Worm (Caenorhabditis elegans) whole organism, L3 larva: ENCODE data around the gene C25G4.7.

Source experiments
- ZK546.5 ChIP-seq: sonication (generic microtip); optimal IDR thresholded peaks from 2 replicates; lab custom pipeline; 2017; ENCODE audit warnings: missing biosample characterization, missing genetic modification characterization
- ama-1 ChIP-seq: fragments of 150-350 bp; optimal IDR thresholded peaks from 2 replicates; lab custom pipeline; 2018
- ceh-16 ChIP-seq: sonication (generic microtip); optimal IDR thresholded peaks from 2 replicates; lab custom pipeline; 2017; ENCODE audit warnings: missing biosample characterization, missing genetic modification characterization
- ceh-9 ChIP-seq: sonication (generic microtip); optimal IDR thresholded peaks from 2 replicates; lab custom pipeline; 2018; ENCODE audit warnings: missing biosample characterization, missing genetic modification characterization
- daf-12 ChIP-seq: fragments of 150-350 bp; optimal IDR thresholded peaks from 2 replicates; lab custom pipeline; 2014; ENCODE audit warnings: missing biosample characterization, missing genetic modification reagents, missing genetic modification characterization
- egl-5 ChIP-seq: fragments of 150-350 bp; optimal IDR thresholded peaks from 2 replicates; lab custom pipeline; 2017; ENCODE audit warnings: missing biosample characterization, missing genetic modification reagents, missing genetic modification characterization, inconsistent platforms
- elt-1 ChIP-seq: fragments of 150-350 bp; optimal IDR thresholded peaks from 2 replicates; lab custom pipeline; 2014; ENCODE audit warnings: missing biosample characterization, missing genetic modification characterization
- elt-2 ChIP-seq: sonication (generic microtip); optimal IDR thresholded peaks from 2 replicates; lab custom pipeline; 2016; ENCODE audit warnings: missing genetic modification reagents, mild to moderate bottlenecking, missing genetic modification characterization, missing compliant biosample characterization
- eor-1 ChIP-seq, 2 experiments: fragments of 150-350 bp; optimal IDR thresholded peaks; 2 replicates each; lab custom pipeline; 2014 to 2018; ENCODE audit warnings: missing biosample characterization in 2 of 2, missing genetic modification characterization in 2 of 2
- fos-1 ChIP-seq: fragments of 150-350 bp; optimal IDR thresholded peaks from 2 replicates; lab custom pipeline; 2014; ENCODE audit warnings: missing biosample characterization, missing genetic modification characterization
- hmg-11 ChIP-seq: sonication (generic microtip); optimal IDR thresholded peaks from 2 replicates; lab custom pipeline; 2016; ENCODE audit warnings: missing genetic modification characterization, missing compliant biosample characterization
- jun-1 ChIP-seq: fragments of 150-350 bp; optimal IDR thresholded peaks from 2 replicates; lab custom pipeline; 2014; ENCODE audit warnings: missing biosample characterization, missing genetic modification reagents, missing genetic modification characterization
- lin-39 ChIP-seq: fragments of 150-350 bp; optimal IDR thresholded peaks from 2 replicates; lab custom pipeline; 2018; ENCODE audit warnings: missing biosample characterization, missing genetic modification reagents, missing genetic modification characterization
- mml-1 ChIP-seq: fragments of 150-350 bp; sonication (generic microtip); optimal IDR thresholded peaks from 3 replicates; lab custom pipeline; 2014; ENCODE audit warnings: missing biosample characterization, missing genetic modification characterization
- nfya-1 ChIP-seq: sonication (generic microtip); optimal IDR thresholded peaks from 2 replicates; lab custom pipeline; 2017; ENCODE audit warnings: missing genetic modification characterization, mild to moderate bottlenecking, missing compliant biosample characterization, antibody characterized with exemption, moderate library complexity; ENCODE audit not compliant: insufficient read depth
- nhr-11 ChIP-seq: fragments of 150-350 bp; optimal IDR thresholded peaks from 2 replicates; lab custom pipeline; 2014; ENCODE audit warnings: missing biosample characterization, missing genetic modification characterization
- nhr-12 ChIP-seq: fragments of 150-350 bp; optimal IDR thresholded peaks from 2 replicates; lab custom pipeline; 2014; ENCODE audit warnings: missing biosample characterization, missing genetic modification characterization
- nhr-23 ChIP-seq: fragments of 150-350 bp; optimal IDR thresholded peaks from 2 replicates; lab custom pipeline; 2014; ENCODE audit warnings: missing biosample characterization, missing genetic modification reagents, missing genetic modification characterization
- nhr-237 ChIP-seq: fragments of 150-350 bp; optimal IDR thresholded peaks from 2 replicates; lab custom pipeline; 2014; ENCODE audit warnings: missing biosample characterization, missing genetic modification characterization
- nhr-25 ChIP-seq: sonication (generic microtip); optimal IDR thresholded peaks from 2 replicates; lab custom pipeline; 2017; ENCODE audit warnings: missing biosample characterization, missing genetic modification characterization
- nhr-28 ChIP-seq: fragments of 150-350 bp; optimal IDR thresholded peaks from 2 replicates; lab custom pipeline; 2014; ENCODE audit warnings: missing biosample characterization, missing genetic modification characterization
- nhr-43 ChIP-seq: sonication (generic microtip); optimal IDR thresholded peaks from 2 replicates; lab custom pipeline; 2016; ENCODE audit warnings: mild to moderate bottlenecking, missing genetic modification characterization, missing compliant biosample characterization; ENCODE audit not compliant: poor library complexity, severe bottlenecking
- nhr-67 ChIP-seq: fragments of 150-350 bp; optimal IDR thresholded peaks from 2 replicates; lab custom pipeline; 2014; ENCODE audit warnings: missing biosample characterization, missing genetic modification characterization
- nhr-77 ChIP-seq: fragments of 150-350 bp; optimal IDR thresholded peaks from 2 replicates; lab custom pipeline; 2014; ENCODE audit warnings: missing biosample characterization, missing genetic modification characterization
- pqm-1 ChIP-seq: fragments of 150-350 bp; optimal IDR thresholded peaks from 2 replicates; lab custom pipeline; 2017; ENCODE audit warnings: missing biosample characterization, missing genetic modification characterization, inconsistent platforms
- sea-2 ChIP-seq: fragments of 150-350 bp; sonication (generic microtip); optimal IDR thresholded peaks from 4 replicates; lab custom pipeline; 2014; ENCODE audit warnings: missing biosample characterization, missing genetic modification reagents, missing genetic modification characterization
- skn-1 ChIP-seq: fragments of 150-350 bp; optimal IDR thresholded peaks from 2 replicates; lab custom pipeline; 2014; ENCODE audit warnings: missing biosample characterization, missing genetic modification characterization
- snpc-4 ChIP-seq: fragments of 150-350 bp; optimal IDR thresholded peaks from 2 replicates; lab custom pipeline; 2014; ENCODE audit warnings: missing biosample characterization, missing genetic modification characterization
- unc-39 ChIP-seq: sonication (generic microtip); optimal IDR thresholded peaks from 4 replicates; lab custom pipeline; 2017; ENCODE audit warnings: missing biosample characterization, missing genetic modification characterization
- unc-62 ChIP-seq: fragments of 150-350 bp; sonication (generic microtip); optimal IDR thresholded peaks from 4 replicates; lab custom pipeline; 2014; ENCODE audit warnings: missing biosample characterization, missing genetic modification reagents, missing genetic modification characterization
- zag-1 ChIP-seq: fragments of 150-350 bp; optimal IDR thresholded peaks from 2 replicates; lab custom pipeline; 2014; ENCODE audit warnings: missing biosample characterization, missing genetic modification characterization
- ztf-11 ChIP-seq: fragments of 150-350 bp; optimal IDR thresholded peaks from 2 replicates; lab custom pipeline; 2014; ENCODE audit warnings: missing biosample characterization, missing genetic modification characterization

The C25G4.7 gene

ce11 chrIV:12428467-12428866 is 28.2 kb upstream of the C25G4.7 start, which contains the start of gene col-130:
TSS of gene col-130 (minus strand) at chrIV:12428516.
- no peak for TF ChIP-seq nhr-25 (tag; lab: Kevin White, UChicago)
- TF ChIP-seq nhr-11 (tag; lab: Kevin White, UChicago), result no peak
- no peak for TF ChIP-seq nhr-67 (tag; lab: Kevin White, UChicago)
- TF ChIP-seq skn-1 (tag; lab: Kevin White, UChicago), result no peak
- no peak for TF ChIP-seq ceh-9 (tag; lab: Kevin White, UChicago)
- TF ChIP-seq unc-62 (GFP tag; lab: Kevin White, UChicago), result no peak
- no peak for TF ChIP-seq eor-1 (tag; optimal IDR thresholded peaks at IDR 0.05; lab: Kevin White, UChicago)
- TF ChIP-seq nfya-1 (tag; lab: Kevin White, UChicago), result no peak
- TF ChIP-seq mml-1, result no peak
- TF ChIP-seq ZK546.5 (tag; lab: Kevin White, UChicago), result no peak
- no peak for TF ChIP-seq lin-39 (tag; lab: Kevin White, UChicago)
- TF ChIP-seq fos-1 (tag; lab: Kevin White, UChicago), result no peak
- no peak for TF ChIP-seq ceh-16 (tag; lab: Kevin White, UChicago)

ce11 chrIV:12429504-12429903 is 27.2 kb upstream of the C25G4.7 start:
- TF ChIP-seq elt-1 (tag; lab: Kevin White, UChicago) (peak; percentile 81), nhr-25 (tag; lab: Kevin White, UChicago) (peak; percentile 89), skn-1 (tag; lab: Kevin White, UChicago) (no peak)

- TF ChIP-seq sea-2 (GFP tag; lab: Kevin White, UChicago) (no peak), ztf-11 (tag; lab: Kevin White, UChicago) (no peak)
These were observed 25.0 kb upstream of the C25G4.7 start for ce11 chrIV:12431755-12432154.

ce11 chrIV:12432340-12432739 is 24.4 kb upstream of the C25G4.7 start, which contains the start of gene clec-184:
TSS of gene clec-184 (plus strand) at chrIV:12432640.
- TF ChIP-seq pqm-1, result no peak
- no peak for TF ChIP-seq nhr-12 (tag; lab: Kevin White, UChicago)
- TF ChIP-seq hmg-11 (tag; lab: Kevin White, UChicago), result no peak
- TF ChIP-seq nhr-28 (tag; lab: Kevin White, UChicago), result no peak
- TF ChIP-seq ceh-16 (tag; lab: Kevin White, UChicago), result no peak
- TF ChIP-seq eor-1 (tag; optimal IDR thresholded peaks at IDR 0.05; lab: Kevin White, UChicago), result no peak
- no peak for TF ChIP-seq ztf-11 (tag; lab: Kevin White, UChicago)
- TF ChIP-seq unc-39 (tag; lab: Kevin White, UChicago), result no peak
- TF ChIP-seq egl-5 (tag; lab: Kevin White, UChicago), result no peak
- TF ChIP-seq nhr-67 (tag; lab: Kevin White, UChicago), result no peak
- TF ChIP-seq daf-12 (tag; lab: Kevin White, UChicago), result no peak
- no peak for TF ChIP-seq snpc-4

- TF ChIP-seq elt-2 (tag; lab: Kevin White, UChicago) (peak; percentile 96), pqm-1 (peak; percentile 91), jun-1 (tag; lab: Kevin White, UChicago) (peak; percentile 23), nhr-43 (tag; lab: Kevin White, UChicago) (no peak)
These were observed 21.3 kb upstream of the C25G4.7 start, which contains the start of gene irg-4 for ce11 chrIV:12435442-12435841. TSS of gene irg-4 (plus strand) at chrIV:12435833.

- no peak for TF ChIP-seq nhr-23
- no peak for TF ChIP-seq ama-1 (lab: Kevin White, UChicago)
- TF ChIP-seq nhr-237 (tag; lab: Kevin White, UChicago), result no peak
- TF ChIP-seq nhr-28 (tag; lab: Kevin White, UChicago), result no peak
- TF ChIP-seq nhr-77, result no peak
- TF ChIP-seq zag-1 (tag; lab: Kevin White, UChicago), result no peak
- no peak for TF ChIP-seq nhr-25 (tag; lab: Kevin White, UChicago)
- TF ChIP-seq elt-1 (tag; lab: Kevin White, UChicago), result no peak
These were observed 18.4 kb upstream of the C25G4.7 start, which contains the start of gene clec-185 for ce11 chrIV:12438359-12438758. TSS of gene clec-185 (plus strand) at chrIV:12438659.
